Worm (Caenorhabditis elegans): ENCODE measurements around the gene smu-2.
"Not testable (repeated sequence)": the region's sequence is repeated elsewhere in the genome, so short reads cannot be mapped to it uniquely, and the experiment has no call there.

DNA sequence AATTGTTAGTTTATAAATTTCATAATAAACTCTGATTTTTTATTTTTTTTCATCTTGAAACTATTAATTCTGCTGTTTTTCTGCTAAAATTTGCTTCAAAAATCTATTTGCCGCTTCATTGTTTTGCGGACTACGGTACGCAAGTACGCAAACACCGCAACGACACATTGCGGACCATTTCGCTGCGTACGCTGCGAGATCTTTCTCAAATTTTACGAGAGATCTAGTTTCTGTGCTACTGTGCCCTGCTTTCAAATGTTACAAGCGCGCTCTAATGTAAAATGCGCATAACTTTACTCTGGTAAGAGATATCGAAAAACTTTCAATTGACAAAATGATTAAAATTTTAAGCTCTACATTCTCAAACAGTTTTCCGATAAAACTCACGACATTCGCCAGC, 41.3 kb downstream of the smu-2 start:
- TF ChIP-seq him-1 (tag; optimal IDR thresholded peaks at IDR 0.05); fkh-3 (tag; optimal IDR thresholded peaks at IDR 0.05); aptf-3 (GFP tag; IDR thresholded peaks at IDR 0.05); hrde-1 (tag; optimal IDR thresholded peaks at IDR 0.05; ENCODE audit: borderline replicate concordance); nhr-179 (tag; optimal IDR thresholded peaks at IDR 0.05); ztf-25 (GFP tag; IDR thresholded peaks at IDR 0.05); B0336.3 (GFP tag; IDR thresholded peaks at IDR 0.05); T26A5.8 (tag; optimal IDR thresholded peaks at IDR 0.05); lir-1 (GFP tag; conservative IDR thresholded peaks at IDR 0.05); ets-4 (GFP tag; optimal IDR thresholded peaks at IDR 0.05): not testable (repeated sequence)
- peak; percentile 54 for TF ChIP-seq lin-54 (GFP tag; optimal IDR thresholded peaks at IDR 0.05)
- 0 out of 2 replicates have a peak, but pooled peaks have one; percentile 20 for TF ChIP-seq C17E4.6 (GFP tag; IDR thresholded peaks at IDR 0.05)

Data from whole organism, young adult.